Worm (Caenorhabditis elegans) whole organism, L4/young adult: ENCODE results near the gene irg-8.

Source experiments
- W03F9.2 ChIP-seq: fragments of 150-350 bp; optimal IDR thresholded peaks from 2 replicates; lab custom pipeline; 2014; ENCODE audit warnings: missing biosample characterization, missing genetic modification characterization
- dao-5 ChIP-seq: sonication (generic microtip); optimal IDR thresholded peaks from 2 replicates; lab custom pipeline; 2016; ENCODE audit warnings: missing genotype, missing genetic modification characterization, moderate library complexity, missing compliant biosample characterization
- him-1 ChIP-seq: sonication (generic microtip); optimal IDR thresholded peaks from 2 replicates; lab custom pipeline; 2016; ENCODE audit warnings: missing genotype, missing genetic modification reagents, missing genetic modification characterization, missing compliant biosample characterization

irg-8 gene

ce11 chrV:439183-439749, 21.8 kb upstream of the irg-8 start:
- TF ChIP-seq W03F9.2 (tag; lab: Kevin White, UChicago) (no peak), him-1 (tag; lab: Kevin White, UChicago) (no peak), dao-5 (tag; lab: Kevin White, UChicago) (no peak)

DNA sequence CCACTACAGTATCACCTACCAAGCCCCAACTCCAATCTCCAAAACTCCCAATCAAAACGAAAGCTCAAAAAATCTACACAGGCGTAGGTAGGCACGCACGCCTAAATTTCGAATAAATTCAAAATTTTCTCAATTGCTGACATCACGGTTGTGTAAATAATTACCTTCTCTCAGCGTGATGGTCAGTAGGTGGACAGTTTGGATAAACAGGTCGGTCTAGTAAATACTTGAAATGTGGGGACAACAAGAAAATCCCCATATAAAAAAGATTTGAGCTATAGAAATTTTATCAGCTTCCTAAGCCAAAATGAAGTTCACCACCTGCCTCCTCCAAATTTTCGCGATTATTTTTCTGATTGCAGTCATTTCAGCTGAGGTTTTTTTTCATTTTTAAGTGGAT, 20.6 kb upstream of the irg-8 start, which contains the start of gene B0554.1:
TSS of gene B0554.1 (plus strand) at position 301 of the 400 bp plus-strand sequence.
- TF ChIP-seq W03F9.2 (tag; lab: Kevin White, UChicago) (no peak), dao-5 (tag; lab: Kevin White, UChicago) (no peak), him-1 (tag; lab: Kevin White, UChicago) (no peak)

ce11 chrV:433898-434297, 16.4 kb upstream of the irg-8 start, which contains the start of gene B0554.2:
B0554.2 (plus strand) TSS chrV:434198.
- TF ChIP-seq him-1 (tag; lab: Kevin White, UChicago) = no peak
- TF ChIP-seq W03F9.2 (tag; lab: Kevin White, UChicago) = no peak
- no peak for TF ChIP-seq dao-5 (tag; lab: Kevin White, UChicago)

ce11 chrV:432991-433390, 15.5 kb upstream of the irg-8 start:
- TF ChIP-seq him-1 (tag; lab: Kevin White, UChicago) (no peak), W03F9.2 (tag; lab: Kevin White, UChicago) (no peak), dao-5 (tag; lab: Kevin White, UChicago) (no peak)

DNA sequence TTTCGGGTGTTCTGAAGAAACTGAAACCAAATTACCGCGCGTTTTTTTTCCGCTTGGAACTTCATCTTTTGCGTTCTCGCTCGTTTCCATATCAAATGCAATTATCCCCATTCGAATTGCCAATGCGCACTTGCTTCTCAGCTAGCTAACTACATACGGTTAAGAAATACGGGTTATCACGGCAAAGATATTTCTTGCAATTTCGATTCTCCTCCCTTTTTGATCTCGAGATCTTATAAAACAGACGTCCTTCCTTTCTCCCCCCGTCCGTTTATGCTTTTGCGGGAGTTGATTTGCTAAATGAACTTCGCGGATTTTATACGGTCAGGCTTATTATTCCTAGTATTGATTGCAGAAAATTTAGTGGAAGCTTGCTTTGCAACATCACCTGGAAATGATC, 11.3 kb upstream of the irg-8 start, which contains the start of gene B0554.4:
TSS of gene B0554.4 (plus strand) at position 301 of the 400 bp plus-strand sequence.
- TF ChIP-seq W03F9.2 (tag; lab: Kevin White, UChicago) = no peak
- TF ChIP-seq him-1 (tag; lab: Kevin White, UChicago) = no peak
- TF ChIP-seq dao-5 (tag; lab: Kevin White, UChicago) = no peak

DNA sequence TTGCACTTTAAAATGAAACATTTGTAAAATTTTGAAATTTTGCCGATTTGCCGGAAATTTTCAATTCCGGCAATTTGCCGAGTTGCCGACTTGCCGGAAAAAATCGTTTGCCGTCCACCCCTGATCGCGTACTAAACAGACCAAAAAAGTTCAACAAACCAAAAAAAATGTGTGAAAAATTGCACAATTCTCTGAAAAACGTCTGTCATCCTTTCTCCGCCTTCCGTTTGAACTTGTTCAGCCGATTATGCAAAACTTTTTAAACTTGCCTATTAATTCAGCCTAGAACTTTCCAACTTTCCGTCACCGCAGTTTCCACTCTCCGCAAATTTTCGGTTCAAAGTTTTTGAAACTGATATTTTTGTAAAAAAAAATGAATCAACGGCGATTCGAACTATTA, 6.6 kb upstream of the irg-8 start, which contains the start of gene B0554.5:
TSS of gene B0554.5 (plus strand) at position 301 of the 400 bp plus-strand sequence.
- no peak for TF ChIP-seq him-1 (tag; lab: Kevin White, UChicago)
- TF ChIP-seq W03F9.2 (tag; lab: Kevin White, UChicago) = no peak
- TF ChIP-seq dao-5 (tag; lab: Kevin White, UChicago) = no peak

ce11 chrV:422133-422532, 4.6 kb upstream of the irg-8 start, which contains the start of gene dod-20:
dod-20 (plus strand) TSS chrV:422433.
- TF ChIP-seq him-1 (tag; lab: Kevin White, UChicago) = no peak
- TF ChIP-seq dao-5 (tag; lab: Kevin White, UChicago) = no peak
- TF ChIP-seq W03F9.2 (tag; lab: Kevin White, UChicago) = no peak

- TF ChIP-seq dao-5 (tag; lab: Kevin White, UChicago) (no peak), him-1 (tag; lab: Kevin White, UChicago) (no peak), W03F9.2 (tag; lab: Kevin White, UChicago) (no peak)
Observed at ce11 chrV:418432-418831, 926 bp upstream of the irg-8 start, which contains the start of gene Y39D8A.1. Y39D8A.1 (plus strand) TSS chrV:418732.

DNA sequence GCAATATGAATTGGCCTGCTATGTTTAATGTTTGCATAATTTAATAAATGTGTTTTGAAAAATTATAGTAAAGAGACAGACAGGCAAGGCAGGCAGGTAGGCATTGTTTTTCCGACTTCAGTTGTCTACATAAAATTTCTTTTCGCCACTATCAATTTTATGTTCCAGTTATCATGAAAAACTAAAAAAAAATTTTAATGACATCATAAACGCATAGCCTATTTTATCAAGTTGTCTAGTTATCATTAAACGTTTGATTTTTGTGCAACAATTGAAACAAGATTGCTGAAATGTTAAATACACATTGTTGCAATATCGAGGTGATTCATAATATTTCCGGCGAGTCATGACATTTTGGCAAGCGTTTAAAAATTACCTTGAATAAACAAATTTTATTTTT, 2.4 kb downstream of the irg-8 start:
- TF ChIP-seq dao-5 (tag; lab: Kevin White, UChicago) (no peak), him-1 (tag; lab: Kevin White, UChicago) (no peak), W03F9.2 (tag; lab: Kevin White, UChicago) (no peak)

- TF ChIP-seq W03F9.2 (tag; lab: Kevin White, UChicago) = no peak
- no peak for TF ChIP-seq dao-5 (tag; lab: Kevin White, UChicago)
- no peak for TF ChIP-seq him-1 (tag; lab: Kevin White, UChicago)
Observed at ce11 chrV:414630-415029, 2.9 kb downstream of the irg-8 start, which contains the start of gene dod-19. dod-19 (minus strand) TSS chrV:414759.

- TF ChIP-seq dao-5 (tag; lab: Kevin White, UChicago) = no peak
- TF ChIP-seq W03F9.2 (tag; lab: Kevin White, UChicago) = no peak
- TF ChIP-seq him-1 (tag; lab: Kevin White, UChicago) = no peak
Observed at ce11 chrV:412820-413219, 4.7 kb downstream of the irg-8 start.

DNA sequence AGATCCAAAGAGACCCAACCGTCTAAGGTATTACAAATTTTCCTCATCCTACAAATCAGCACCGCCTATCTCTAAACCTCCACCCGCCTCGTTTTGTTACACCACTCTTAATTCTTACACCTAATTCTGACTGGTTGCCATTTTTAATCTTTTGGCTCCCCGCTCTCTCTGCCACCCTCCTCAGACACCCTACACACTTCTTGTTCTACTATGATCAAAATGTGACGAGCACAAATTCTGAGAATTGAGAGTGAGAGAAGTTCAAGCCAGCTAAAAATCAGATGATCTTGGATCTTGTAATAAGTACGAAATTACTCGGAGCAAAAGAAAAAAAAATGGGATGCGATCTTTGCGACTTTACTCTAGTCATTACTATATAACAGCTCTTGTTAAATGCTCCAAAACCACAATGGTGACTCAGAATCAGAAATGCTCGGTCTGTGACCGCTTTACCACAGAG, 13.3 kb downstream of the irg-8 start, which contains the start of gene nhr-252:
TSS of gene nhr-252 (plus strand) at position 410 of the 460 bp plus-strand sequence.
- no peak for TF ChIP-seq W03F9.2 (tag; lab: Kevin White, UChicago)
- no peak for TF ChIP-seq him-1 (tag; lab: Kevin White, UChicago)
- TF ChIP-seq dao-5 (tag; lab: Kevin White, UChicago) = no peak

ce11 chrV:403028-403427, 14.5 kb downstream of the irg-8 start, which contains the start of gene srh-62:
srh-62 (minus strand) TSS chrV:403128.
- TF ChIP-seq dao-5 (tag; lab: Kevin White, UChicago) = no peak
- no peak for TF ChIP-seq him-1 (tag; lab: Kevin White, UChicago)
- TF ChIP-seq W03F9.2 (tag; lab: Kevin White, UChicago) = no peak
